Fruit fly (Drosophila melanogaster) whole organism, prepupa: ENCODE data around the gene bb8.

Experiments used
- Blimp-1 ChIP-seq: fragments of 200-800 bp; sonication (Bioruptor generic); optimal IDR thresholded peaks from 3 replicates; lab custom pipeline; 2017; ENCODE audit warnings: missing biosample characterization, missing genetic modification characterization, mild to moderate bottlenecking, moderate library complexity, missing genetic modification reagents
- CG10669 ChIP-seq: fragments of 200-800 bp; sonication (Bioruptor generic); optimal IDR thresholded peaks from 3 replicates; lab custom pipeline; 2018; ENCODE audit warnings: missing biosample characterization, mild to moderate bottlenecking, missing genetic modification characterization, moderate library complexity
- CG11294 ChIP-seq: fragments of 200-800 bp; sonication (Bioruptor generic); IDR thresholded peaks from 2 replicates; pipeline ENCODE4 v1.3.6; 2022; ENCODE audit warnings: missing biosample characterization, missing genetic modification characterization
- CG11902 ChIP-seq: fragments of 200-800 bp; sonication (Bioruptor generic); optimal IDR thresholded peaks from 3 replicates; lab custom pipeline; 2016; ENCODE audit warnings: missing biosample characterization, missing genetic modification characterization
- CG15336 ChIP-seq: fragments of 200-800 bp; sonication (Bioruptor generic); IDR thresholded peaks from 2 replicates; pipeline ENCODE4 v1.3.6; 2022; ENCODE audit warnings: missing biosample characterization, missing genetic modification characterization
- CG1621 ChIP-seq: fragments of 200-800 bp; sonication (Bioruptor generic); optimal IDR thresholded peaks from 3 replicates; lab custom pipeline; 2018; ENCODE audit warnings: missing biosample characterization, mild to moderate bottlenecking, missing genetic modification characterization
- CG16779 ChIP-seq: fragments of 200-800 bp; sonication (Bioruptor generic); optimal IDR thresholded peaks from 3 replicates; lab custom pipeline; 2017; ENCODE audit warnings: missing biosample characterization, mild to moderate bottlenecking, missing genetic modification characterization
- CG3032 ChIP-seq: fragments of 200-800 bp; optimal IDR thresholded peaks from 2 replicates; lab custom pipeline; 2019; ENCODE audit warnings: missing biosample characterization, mild to moderate bottlenecking, missing genetic modification characterization, moderate library complexity
- CG31627 ChIP-seq: fragments of 200-800 bp; sonication (Bioruptor generic); optimal IDR thresholded peaks from 3 replicates; lab custom pipeline; 2016; ENCODE audit warnings: missing biosample characterization, missing genetic modification characterization
- CG34406 ChIP-seq: fragments of 200-800 bp; sonication (Bioruptor generic); optimal IDR thresholded peaks from 3 replicates; lab custom pipeline; 2016; ENCODE audit warnings: missing biosample characterization, missing genetic modification characterization
- CG6163 ChIP-seq: fragments of 200-800 bp; sonication (Bioruptor generic); IDR thresholded peaks from 3 replicates; pipeline ENCODE4 v1.3.6; 2022; ENCODE audit warnings: missing biosample characterization, missing genetic modification characterization
- CG6808 ChIP-seq: fragments of 200-800 bp; sonication (Bioruptor generic); optimal IDR thresholded peaks from 3 replicates; lab custom pipeline; 2017; ENCODE audit warnings: missing biosample characterization, missing genetic modification characterization, mild to moderate bottlenecking, moderate library complexity, missing genetic modification reagents
- CG6854 ChIP-seq: fragments of 200-800 bp; sonication (Bioruptor generic); optimal IDR thresholded peaks from 2 replicates; lab custom pipeline; 2017; ENCODE audit warnings: missing biosample characterization, mild to moderate bottlenecking, missing genetic modification characterization
- CG7368 ChIP-seq: fragments of 200-800 bp; sonication (Bioruptor generic); optimal IDR thresholded peaks from 3 replicates; lab custom pipeline; 2016; ENCODE audit warnings: missing biosample characterization, missing genetic modification characterization
- CG8319 ChIP-seq: fragments of 200-800 bp; sonication (Bioruptor generic); optimal IDR thresholded peaks from 3 replicates; lab custom pipeline; 2016; ENCODE audit warnings: missing biosample characterization, missing genetic modification characterization
- Eip78C ChIP-seq: fragments of 200-800 bp; sonication (Bioruptor generic); peaks from one replicate; lab custom pipeline; 2016; ENCODE audit warnings: missing biosample characterization, missing genetic modification characterization
- Eip93F ChIP-seq: fragments of 200-800 bp; sonication (Bioruptor generic); optimal IDR thresholded peaks from 2 replicates; lab custom pipeline; 2016; ENCODE audit warnings: missing biosample characterization, mild to moderate bottlenecking, missing genetic modification characterization
- Ets96B ChIP-seq: fragments of 200-800 bp; optimal IDR thresholded peaks from 2 replicates; lab custom pipeline; 2019; ENCODE audit warnings: missing biosample characterization, mild to moderate bottlenecking, missing genetic modification characterization, moderate library complexity
- Hr38 ChIP-seq: sonication (Bioruptor generic); optimal IDR thresholded peaks from 2 replicates; lab custom pipeline; 2016; ENCODE audit warnings: missing biosample characterization, missing genetic modification characterization
- Hr39 ChIP-seq: fragments of 200-800 bp; sonication (Bioruptor generic); optimal IDR thresholded peaks from 2 replicates; lab custom pipeline; 2016; ENCODE audit warnings: missing biosample characterization, missing genetic modification characterization
- Hr4 ChIP-seq: fragments of 200-800 bp; sonication (Bioruptor generic); optimal IDR thresholded peaks from 3 replicates; lab custom pipeline; 2016; ENCODE audit warnings: missing biosample characterization, missing genetic modification characterization
- Met ChIP-seq: fragments of 200-800 bp; sonication (Bioruptor generic); optimal IDR thresholded peaks from 3 replicates; lab custom pipeline; 2016; ENCODE audit warnings: missing biosample characterization, missing genetic modification characterization
- Sox102F ChIP-seq: fragments of 200-800 bp; sonication (Bioruptor generic); optimal IDR thresholded peaks from 2 replicates; lab custom pipeline; 2016; ENCODE audit warnings: missing biosample characterization, mild to moderate bottlenecking, missing genetic modification characterization
- Sox14 ChIP-seq: fragments of 200-800 bp; sonication (Bioruptor generic); optimal IDR thresholded peaks from 3 replicates; lab custom pipeline; 2016; ENCODE audit warnings: missing biosample characterization, missing genetic modification characterization
- Sox15 ChIP-seq: fragments of 200-800 bp; sonication (Bioruptor generic); optimal IDR thresholded peaks from 3 replicates; lab custom pipeline; 2016; ENCODE audit warnings: missing biosample characterization, missing genetic modification characterization
- achi ChIP-seq: fragments of 200-800 bp; sonication (Bioruptor generic); optimal IDR thresholded peaks from 3 replicates; lab custom pipeline; 2016; ENCODE audit warnings: missing biosample characterization, missing genetic modification characterization
- acj6 ChIP-seq: fragments of 200-800 bp; sonication (Bioruptor generic); optimal IDR thresholded peaks from 3 replicates; lab custom pipeline; 2016; ENCODE audit warnings: missing biosample characterization, missing genetic modification characterization
- cyc ChIP-seq: fragments of 200-800 bp; sonication (Bioruptor generic); optimal IDR thresholded peaks from 3 replicates; lab custom pipeline; 2016; ENCODE audit warnings: missing biosample characterization, missing genetic modification characterization
- dac ChIP-seq: fragments of 200-800 bp; sonication (Bioruptor generic); optimal IDR thresholded peaks from 2 replicates; lab custom pipeline; 2017; ENCODE audit warnings: missing biosample characterization, mild to moderate bottlenecking, missing genetic modification characterization
- esn ChIP-seq: fragments of 200-800 bp; sonication (Bioruptor generic); optimal IDR thresholded peaks from 2 replicates; lab custom pipeline; 2016; ENCODE audit warnings: missing biosample characterization, mild to moderate bottlenecking, missing genetic modification characterization, moderate library complexity
- fd59A ChIP-seq: fragments of 200-800 bp; sonication (Bioruptor generic); optimal IDR thresholded peaks from 2 replicates; lab custom pipeline; 2017; ENCODE audit warnings: missing biosample characterization, mild to moderate bottlenecking, missing genetic modification characterization, missing genetic modification reagents
- fd85E ChIP-seq: fragments of 200-800 bp; sonication (Bioruptor generic); optimal IDR thresholded peaks from 3 replicates; lab custom pipeline; 2016; ENCODE audit warnings: missing biosample characterization, missing genetic modification characterization
- fkh ChIP-seq: fragments of 200-800 bp; sonication (Bioruptor generic); optimal IDR thresholded peaks from 3 replicates; lab custom pipeline; 2017; ENCODE audit warnings: missing biosample characterization, mild to moderate bottlenecking, missing genetic modification characterization, moderate library complexity
- pdm3 ChIP-seq: fragments of 200-800 bp; sonication (Bioruptor generic); optimal IDR thresholded peaks from 3 replicates; lab custom pipeline; 2016; ENCODE audit warnings: missing biosample characterization, missing genetic modification characterization
- spab ChIP-seq: fragments of 200-800 bp; sonication (Bioruptor generic); optimal IDR thresholded peaks from 2 replicates; lab custom pipeline; 2017; ENCODE audit warnings: missing biosample characterization, mild to moderate bottlenecking, missing genetic modification characterization, missing genetic modification reagents
- svp ChIP-seq: fragments of 200-800 bp; sonication (Bioruptor generic); peaks from one replicate; lab custom pipeline; 2016; ENCODE audit warnings: missing biosample characterization, missing genetic modification characterization
- topi ChIP-seq: fragments of 200-800 bp; sonication (Bioruptor generic); optimal IDR thresholded peaks from 3 replicates; lab custom pipeline; 2016; ENCODE audit warnings: missing biosample characterization, missing genetic modification characterization
- vri ChIP-seq: fragments of 200-800 bp; sonication (Bioruptor generic); optimal IDR thresholded peaks from 3 replicates; lab custom pipeline; 2016; ENCODE audit warnings: missing biosample characterization, mild to moderate bottlenecking, missing genetic modification characterization

bb8 gene

DNA sequence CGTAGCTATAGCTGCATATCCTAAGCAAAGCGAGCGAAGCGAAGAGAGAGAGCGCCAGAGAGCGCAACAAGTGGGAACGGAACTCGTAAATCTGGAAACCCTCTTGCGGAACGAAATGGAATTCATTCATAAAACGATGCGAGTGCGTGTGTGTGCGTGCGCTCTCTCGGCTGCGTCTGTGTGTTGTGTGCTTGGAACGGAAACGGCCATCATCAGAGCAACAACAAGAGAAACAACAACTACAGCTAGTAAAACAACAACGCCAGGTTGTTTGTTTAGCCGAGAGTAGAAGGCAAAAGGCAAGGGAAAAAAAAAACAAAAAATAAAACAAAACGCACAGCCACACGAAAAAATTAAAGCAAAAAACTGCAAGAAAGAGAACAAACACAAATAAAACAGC lies 24.3 kb upstream of the bb8 start (continued):
- TF ChIP-seq CG6163, result peak; percentile 89
- TF ChIP-seq acj6 (GFP tag; lab: Kevin White, UChicago), result peak; percentile 23
- peak; percentile 18 for TF ChIP-seq fd59A (GFP tag; lab: Kevin White, UChicago)
- no peak for TF ChIP-seq Hr4 (GFP tag; lab: Kevin White, UChicago)
- peak; percentile 54 for TF ChIP-seq Ets96B
- TF ChIP-seq CG6808 (GFP tag; lab: Kevin White, UChicago), result peak; percentile 59
- TF ChIP-seq Sox14 (GFP tag; lab: Kevin White, UChicago), result no peak
- TF ChIP-seq CG1621 (tag; lab: Kevin White, UChicago), result peak; percentile 38
- no peak for TF ChIP-seq CG11294 (GFP tag; lab: Robert Waterston, UW)
- peak; percentile 89 for TF ChIP-seq fkh (GFP tag; lab: Kevin White, UChicago)
- TF ChIP-seq achi, result peak; percentile 25
- TF ChIP-seq dac (GFP tag; lab: Kevin White, UChicago), result no peak

DNA sequence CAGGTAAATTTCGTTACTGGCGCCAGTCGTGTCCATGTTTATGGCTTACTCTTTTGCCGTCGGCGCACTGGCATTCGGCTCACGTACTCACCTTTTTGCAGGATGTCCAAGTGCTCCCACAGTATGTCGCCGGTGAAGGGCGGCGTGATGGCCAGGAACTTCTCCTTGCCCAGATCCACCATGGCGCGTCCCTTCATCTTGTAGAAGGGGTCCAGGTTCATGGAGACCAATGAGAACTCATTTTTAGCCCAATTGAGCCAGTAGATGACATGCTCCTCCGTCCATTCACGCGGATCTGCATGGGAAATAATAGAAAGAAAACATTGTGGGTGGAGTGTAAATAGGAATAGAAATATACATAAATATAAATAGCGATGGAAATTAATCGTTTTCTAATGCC lies 22.8 kb upstream of the bb8 start:
- TF ChIP-seq Sox102F (GFP tag; lab: Kevin White, UChicago), result no peak
- no peak for TF ChIP-seq Ets96B
- no peak for TF ChIP-seq CG6808 (GFP tag; lab: Kevin White, UChicago)
- no peak for TF ChIP-seq CG11902 (GFP tag; lab: Kevin White, UChicago)
- TF ChIP-seq CG3032 (tag; lab: Kevin White, UChicago), result no peak
- TF ChIP-seq svp, result no peak
- TF ChIP-seq acj6 (GFP tag; lab: Kevin White, UChicago), result no peak
- TF ChIP-seq fd85E (GFP tag; lab: Kevin White, UChicago), result no peak
- TF ChIP-seq fkh (GFP tag; lab: Kevin White, UChicago), result no peak
- TF ChIP-seq Hr38 (GFP tag; lab: Kevin White, UChicago), result no peak
- TF ChIP-seq CG31627 (GFP tag; lab: Kevin White, UChicago), result no peak
- no peak for TF ChIP-seq CG6854 (GFP tag; lab: Kevin White, UChicago)
- TF ChIP-seq CG8319 (GFP tag; lab: Kevin White, UChicago), result no peak
- TF ChIP-seq CG16779 (tag; lab: Kevin White, UChicago), result no peak
- TF ChIP-seq Eip93F, result no peak
- no peak for TF ChIP-seq CG15336 (GFP tag; lab: Robert Waterston, UW)
- no peak for TF ChIP-seq Hr39 (GFP tag; lab: Kevin White, UChicago)
- TF ChIP-seq Eip78C (GFP tag; lab: Kevin White, UChicago), result no peak
- no peak for TF ChIP-seq pdm3 (GFP tag; lab: Kevin White, UChicago)
- no peak for TF ChIP-seq topi
- TF ChIP-seq, all 60 proteins: peak for 0

DNA sequence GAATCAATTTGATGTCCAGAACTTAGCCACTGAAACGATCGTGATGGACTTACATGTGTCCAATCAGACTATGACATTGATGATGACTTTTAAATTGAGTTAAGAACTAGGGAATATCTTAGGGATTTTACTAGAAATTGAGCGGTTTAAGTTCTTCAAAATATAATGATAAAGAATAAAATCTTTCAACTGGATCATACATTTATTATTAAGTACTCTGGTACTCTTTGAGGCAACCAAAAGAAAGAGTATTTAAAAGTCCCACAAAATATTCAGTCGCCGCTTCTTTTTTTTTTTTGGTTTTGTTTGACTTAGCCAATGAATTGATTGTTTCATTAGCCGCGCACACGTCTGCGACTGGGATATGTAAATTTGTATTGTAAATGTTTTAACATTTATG lies 20.2 kb upstream of the bb8 start:
- no peak for TF ChIP-seq Eip78C (GFP tag; lab: Kevin White, UChicago)
- no peak for TF ChIP-seq spab (GFP tag; lab: Kevin White, UChicago)
- TF ChIP-seq esn (GFP tag; lab: Kevin White, UChicago), result no peak
- TF ChIP-seq CG3032 (tag; lab: Kevin White, UChicago), result no peak
- no peak for TF ChIP-seq Ets96B
- no peak for TF ChIP-seq Hr38 (GFP tag; lab: Kevin White, UChicago)
- TF ChIP-seq CG10669 (GFP tag; lab: Kevin White, UChicago), result no peak
- TF ChIP-seq Blimp-1 (GFP tag; lab: Kevin White, UChicago), result no peak
- TF ChIP-seq CG6854 (GFP tag; lab: Kevin White, UChicago), result no peak
- no peak for TF ChIP-seq Sox15
- TF ChIP-seq Sox14 (GFP tag; lab: Kevin White, UChicago), result no peak
- no peak for TF ChIP-seq Sox102F (GFP tag; lab: Kevin White, UChicago)
- TF ChIP-seq CG31627 (GFP tag; lab: Kevin White, UChicago), result no peak
- no peak for TF ChIP-seq fd85E (GFP tag; lab: Kevin White, UChicago)
- TF ChIP-seq CG1621 (tag; lab: Kevin White, UChicago), result no peak
- TF ChIP-seq Met (GFP tag; lab: Kevin White, UChicago), result no peak
- TF ChIP-seq dac (GFP tag; lab: Kevin White, UChicago), result no peak
- no peak for TF ChIP-seq Hr39 (GFP tag; lab: Kevin White, UChicago)

DNA sequence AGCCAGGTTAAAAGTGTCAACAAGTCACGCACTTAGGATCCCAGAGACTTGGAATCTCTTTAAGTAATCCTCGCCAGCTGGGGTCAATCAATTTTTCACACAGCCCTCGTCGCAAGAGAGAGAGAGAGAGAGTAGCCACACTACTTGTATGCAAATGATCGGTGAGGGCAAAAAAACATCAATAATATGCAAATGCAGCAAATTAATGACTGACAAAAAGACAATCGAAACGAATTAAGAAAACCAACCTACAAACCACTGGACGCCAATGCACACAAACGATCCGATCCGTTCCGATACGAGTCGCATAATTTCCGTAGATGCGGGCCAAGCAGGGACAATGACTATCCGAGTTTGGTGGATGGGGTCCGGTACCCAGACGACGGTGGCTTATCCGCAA lies 19.7 kb upstream of the bb8 start:
- TF ChIP-seq CG34406 (GFP tag; lab: Kevin White, UChicago) (no peak), cyc (GFP tag; lab: Kevin White, UChicago) (no peak), vri (GFP tag; lab: Kevin White, UChicago) (no peak), CG8319 (GFP tag; lab: Kevin White, UChicago) (no peak), topi (no peak), Hr4 (GFP tag; lab: Kevin White, UChicago) (no peak), svp (no peak), CG7368 (no peak)
- TF ChIP-seq, all 60 proteins: peak for 0
